Fruit fly (Drosophila melanogaster) whole organism, embryonic: ENCODE data around the gene CG32487.

Experiments used
- Aef1 ChIP-seq: fragments of 200-800 bp; sonication (Bioruptor generic); IDR thresholded peaks from 3 replicates; pipeline ENCODE4 v1.3.6; 2022; ENCODE audit warnings: missing biosample characterization, missing genetic modification characterization
- B-H1 ChIP-seq: fragments of 200-800 bp; sonication (Bioruptor generic); IDR thresholded peaks from 3 replicates; pipeline ENCODE4 v1.3.6; 2022; ENCODE audit warnings: missing biosample characterization, missing genetic modification characterization
- CG1024 ChIP-seq: fragments of 200-800 bp; sonication (Bioruptor generic); IDR thresholded peaks from 2 replicates; pipeline ENCODE4 v1.3.6; 2022; ENCODE audit warnings: missing biosample characterization, missing genetic modification characterization
- CG10274 ChIP-seq: fragments of 200-800 bp; sonication (Bioruptor generic); optimal IDR thresholded peaks from 3 replicates; lab custom pipeline; 2017; ENCODE audit warnings: missing biosample characterization, mild to moderate bottlenecking, missing genetic modification characterization
- CG10959 ChIP-seq: fragments of 200-800 bp; sonication (Bioruptor generic); IDR thresholded peaks from 2 replicates; pipeline ENCODE4 v1.3.6; 2022; ENCODE audit warnings: missing biosample characterization, missing genetic modification characterization
- CG14965 ChIP-seq: fragments of 200-800 bp; sonication (Bioruptor generic); optimal IDR thresholded peaks from 2 replicates; lab custom pipeline; 2016; ENCODE audit warnings: missing biosample characterization, missing genetic modification characterization, borderline replicate concordance
- CG15011 ChIP-seq: fragments of 200-800 bp; sonication (Bioruptor generic); optimal IDR thresholded peaks from 3 replicates; lab custom pipeline; 2018; ENCODE audit warnings: missing biosample characterization, mild to moderate bottlenecking, missing genetic modification characterization
- CG16863 ChIP-seq: fragments of 200-800 bp; sonication (Bioruptor generic); optimal IDR thresholded peaks from 3 replicates; lab custom pipeline; 2016; ENCODE audit warnings: missing biosample characterization, missing genetic modification characterization
- CG18011 ChIP-seq: fragments of 200-800 bp; sonication (Bioruptor generic); optimal IDR thresholded peaks from 2 replicates; lab custom pipeline; 2017; ENCODE audit warnings: missing biosample characterization, missing genetic modification characterization, mild to moderate bottlenecking, moderate library complexity, missing genotype
- CG18599 ChIP-seq: fragments of 200-800 bp; sonication (Bioruptor generic); optimal IDR thresholded peaks from 3 replicates; lab custom pipeline; 2017; ENCODE audit warnings: missing biosample characterization, missing genetic modification characterization, mild to moderate bottlenecking, moderate library complexity, missing genetic modification reagents
- CG2875 ChIP-seq: fragments of 200-800 bp; sonication (Bioruptor generic); optimal IDR thresholded peaks from 2 replicates; lab custom pipeline; 2017; ENCODE audit warnings: missing biosample characterization, mild to moderate bottlenecking, missing genetic modification characterization, missing genetic modification reagents
- CG30431 ChIP-seq: fragments of 200-800 bp; sonication (Bioruptor generic); optimal IDR thresholded peaks from 2 replicates; lab custom pipeline; 2017; ENCODE audit warnings: missing biosample characterization, missing genetic modification characterization
- CG32532 ChIP-seq: fragments of 200-800 bp; sonication (Bioruptor generic); IDR thresholded peaks from 2 replicates; pipeline ENCODE4 v1.3.6; 2022; ENCODE audit warnings: missing biosample characterization, missing genetic modification characterization
- CG4617 ChIP-seq: fragments of 200-800 bp; sonication (Bioruptor generic); optimal IDR thresholded peaks from 3 replicates; lab custom pipeline; 2016; ENCODE audit warnings: missing biosample characterization, missing genetic modification characterization, borderline replicate concordance
- CG4730 ChIP-seq: fragments of 200-800 bp; sonication (Bioruptor generic); IDR thresholded peaks from 2 replicates; pipeline ENCODE4 v1.3.6; 2022; ENCODE audit warnings: missing biosample characterization, missing genetic modification characterization
- CG8089 ChIP-seq: fragments of 200-800 bp; sonication (Bioruptor generic); optimal IDR thresholded peaks from 3 replicates; lab custom pipeline; 2016; ENCODE audit warnings: missing biosample characterization, missing genetic modification characterization
- CG9797 ChIP-seq: fragments of 200-800 bp; sonication (Bioruptor generic); optimal IDR thresholded peaks from 3 replicates; lab custom pipeline; 2018; ENCODE audit warnings: missing biosample characterization, mild to moderate bottlenecking, missing genetic modification characterization
- CTCF ChIP-seq: fragments of 200-800 bp; sonication (Bioruptor generic); optimal IDR thresholded peaks from 2 replicates; lab custom pipeline; 2017; ENCODE audit warnings: missing biosample characterization, mild to moderate bottlenecking, missing genetic modification characterization, moderate library complexity
- CrebB ChIP-seq: fragments of 200-800 bp; sonication (Bioruptor generic); optimal IDR thresholded peaks from 3 replicates; lab custom pipeline; 2018; ENCODE audit warnings: missing biosample characterization, mild to moderate bottlenecking, missing genetic modification characterization
- D19B ChIP-seq: fragments of 200-800 bp; sonication (Bioruptor generic); optimal IDR thresholded peaks from 2 replicates; lab custom pipeline; 2017; ENCODE audit warnings: missing biosample characterization, mild to moderate bottlenecking, missing genetic modification characterization
- Deaf1 ChIP-seq: fragments of 200-800 bp; optimal IDR thresholded peaks from 3 replicates; lab custom pipeline; 2019; ENCODE audit warnings: missing biosample characterization, mild to moderate bottlenecking, missing genetic modification characterization, moderate library complexity
- Dek ChIP-seq: fragments of 200-800 bp; sonication (Bioruptor generic); optimal IDR thresholded peaks from 3 replicates; lab custom pipeline; 2019; ENCODE audit warnings: missing biosample characterization, mild to moderate bottlenecking, missing genetic modification characterization, moderate library complexity
- E2f2 ChIP-seq: fragments of 200-800 bp; sonication (Bioruptor generic); IDR thresholded peaks from 2 replicates; pipeline ENCODE4 v1.3.6; 2022; ENCODE audit warnings: missing biosample characterization, missing genetic modification characterization
- Eip74EF ChIP-seq, 2 experiments: fragments of 200-800 bp in 1 of 2; fragments of >200 bp in 1 of 2; sonication (Bioruptor generic) in 1 of 2; optimal IDR thresholded peaks; 2 replicates each; lab custom pipeline; 2017 to 2019; ENCODE audit warnings: missing biosample characterization in 2 of 2, missing genetic modification characterization in 2 of 2, mild to moderate bottlenecking in 1 of 2, moderate library complexity in 1 of 2
- Fer1 ChIP-seq: fragments of 200-800 bp; sonication (Bioruptor generic); optimal IDR thresholded peaks from 2 replicates; lab custom pipeline; 2017; ENCODE audit warnings: missing biosample characterization, mild to moderate bottlenecking, missing genetic modification characterization
- Hr51 ChIP-seq, 2 experiments: fragments of 200-800 bp; sonication (Bioruptor generic); optimal IDR thresholded peaks; 2 replicates in 1 of 2; 3 replicates in 1 of 2; lab custom pipeline; 2016 to 2018; ENCODE audit warnings: missing biosample characterization in 2 of 2, missing genetic modification characterization in 2 of 2, mild to moderate bottlenecking in 1 of 2, moderate library complexity in 1 of 2
- MESR4 ChIP-seq: fragments of 200-800 bp; sonication (Bioruptor generic); optimal IDR thresholded peaks from 2 replicates; lab custom pipeline; 2018; ENCODE audit warnings: missing biosample characterization, mild to moderate bottlenecking, missing genetic modification characterization, moderate library complexity
- MTF-1 ChIP-seq: fragments of 200-800 bp; sonication (Bioruptor generic); optimal IDR thresholded peaks from 2 replicates; lab custom pipeline; 2018; ENCODE audit warnings: missing biosample characterization, mild to moderate bottlenecking, missing genetic modification characterization, borderline replicate concordance
- Mrtf ChIP-seq: fragments of 200-800 bp; sonication (Bioruptor generic); IDR thresholded peaks from 3 replicates; pipeline ENCODE4 v1.3.6; 2022; ENCODE audit warnings: missing biosample characterization, missing genetic modification characterization
- Sox100B ChIP-seq: fragments of 200-800 bp; sonication (Bioruptor generic); optimal IDR thresholded peaks from 3 replicates; lab custom pipeline; 2018; ENCODE audit warnings: missing biosample characterization, mild to moderate bottlenecking, missing genetic modification characterization
- Xrp1 ChIP-seq: fragments of 200-800 bp; sonication (Bioruptor generic); IDR thresholded peaks from 2 replicates; pipeline ENCODE4 v1.3.6; 2022; ENCODE audit warnings: missing biosample characterization, missing genetic modification characterization
- al ChIP-seq: fragments of 200-800 bp; sonication (Bioruptor generic); IDR thresholded peaks from 2 replicates; pipeline ENCODE4 v1.3.6; 2022; ENCODE audit warnings: missing biosample characterization, missing genetic modification characterization
- ap ChIP-seq: fragments of 200-800 bp; sonication (Bioruptor generic); IDR thresholded peaks from 2 replicates; pipeline ENCODE4 v1.3.6; 2022; ENCODE audit warnings: missing biosample characterization, missing genetic modification characterization
- crol ChIP-seq: fragments of 200-800 bp; sonication (Bioruptor generic); IDR thresholded peaks from 2 replicates; pipeline ENCODE4 v1.3.6; 2022; ENCODE audit warnings: missing biosample characterization, missing genetic modification characterization
- dpn ChIP-seq, 2 experiments: fragments of 200-800 bp; sonication (Bioruptor generic); optimal IDR thresholded peaks; 3 replicates each; lab custom pipeline; 2016; ENCODE audit warnings: missing biosample characterization in 2 of 2, missing genetic modification characterization in 2 of 2
- fru ChIP-seq: fragments of >200 bp; optimal IDR thresholded peaks from 2 replicates; lab custom pipeline; 2017
- gem ChIP-seq: fragments of 200-800 bp; sonication (Bioruptor generic); optimal IDR thresholded peaks from 2 replicates; lab custom pipeline; 2019; ENCODE audit warnings: missing biosample characterization, mild to moderate bottlenecking, missing genetic modification characterization, moderate library complexity
- gt ChIP-seq: fragments of 200-800 bp; sonication (Bioruptor generic); IDR thresholded peaks from 2 replicates; pipeline ENCODE4 v1.3.6; 2022; ENCODE audit warnings: missing biosample characterization, missing genetic modification characterization
- insv ChIP-seq, 2 experiments: fragments of 200-800 bp; sonication (Bioruptor generic); optimal IDR thresholded peaks; 3 replicates each; lab custom pipeline; 2016 to 2018; ENCODE audit warnings: missing biosample characterization in 2 of 2, missing genetic modification characterization in 2 of 2
- lab ChIP-seq: fragments of 200-800 bp; sonication (Bioruptor generic); optimal IDR thresholded peaks from 3 replicates; lab custom pipeline; 2017; ENCODE audit warnings: missing biosample characterization, missing genetic modification characterization, mild to moderate bottlenecking, moderate library complexity, missing genetic modification reagents
- odd ChIP-seq: fragments of 200-800 bp; sonication (Bioruptor generic); optimal IDR thresholded peaks from 2 replicates; lab custom pipeline; 2017; ENCODE audit warnings: missing biosample characterization, mild to moderate bottlenecking, missing genetic modification characterization
- phol ChIP-seq: fragments of 200-800 bp; sonication (Bioruptor generic); optimal IDR thresholded peaks from 3 replicates; lab custom pipeline; 2018; ENCODE audit warnings: missing biosample characterization, mild to moderate bottlenecking, missing genetic modification characterization, moderate library complexity
- sim ChIP-seq: fragments of 200-800 bp; sonication (Bioruptor generic); IDR thresholded peaks from 2 replicates; pipeline ENCODE4 v1.3.6; 2022; ENCODE audit warnings: missing biosample characterization, missing genetic modification characterization
- slbo ChIP-seq: fragments of 200-800 bp; sonication (Bioruptor generic); IDR thresholded peaks from 2 replicates; pipeline ENCODE4 v1.3.6; 2022; ENCODE audit warnings: missing biosample characterization, missing genetic modification characterization
- tin ChIP-seq: fragments of 200-800 bp; sonication (Bioruptor generic); optimal IDR thresholded peaks from 3 replicates; lab custom pipeline; 2016; ENCODE audit warnings: missing biosample characterization, missing genetic modification characterization
- vvl ChIP-seq: fragments of 200-800 bp; sonication (Bioruptor generic); IDR thresholded peaks from 2 replicates; pipeline ENCODE4 v1.3.6; 2022; ENCODE audit warnings: missing biosample characterization, missing genetic modification characterization
- wek ChIP-seq: fragments of 200-800 bp; sonication (Bioruptor generic); optimal IDR thresholded peaks from 3 replicates; lab custom pipeline; 2018; ENCODE audit warnings: missing biosample characterization, mild to moderate bottlenecking, missing genetic modification characterization, moderate library complexity
- zfh1 ChIP-seq: fragments of 200-800 bp; sonication (Bioruptor generic); IDR thresholded peaks from 3 replicates; pipeline ENCODE4 v1.3.6; 2022; ENCODE audit warnings: missing biosample characterization, missing genetic modification characterization
- zfh2 ChIP-seq: fragments of 200-800 bp; sonication (Bioruptor generic); optimal IDR thresholded peaks from 2 replicates; lab custom pipeline; 2016; ENCODE audit warnings: missing biosample characterization, missing genetic modification characterization

The CG32487 gene

DNA sequence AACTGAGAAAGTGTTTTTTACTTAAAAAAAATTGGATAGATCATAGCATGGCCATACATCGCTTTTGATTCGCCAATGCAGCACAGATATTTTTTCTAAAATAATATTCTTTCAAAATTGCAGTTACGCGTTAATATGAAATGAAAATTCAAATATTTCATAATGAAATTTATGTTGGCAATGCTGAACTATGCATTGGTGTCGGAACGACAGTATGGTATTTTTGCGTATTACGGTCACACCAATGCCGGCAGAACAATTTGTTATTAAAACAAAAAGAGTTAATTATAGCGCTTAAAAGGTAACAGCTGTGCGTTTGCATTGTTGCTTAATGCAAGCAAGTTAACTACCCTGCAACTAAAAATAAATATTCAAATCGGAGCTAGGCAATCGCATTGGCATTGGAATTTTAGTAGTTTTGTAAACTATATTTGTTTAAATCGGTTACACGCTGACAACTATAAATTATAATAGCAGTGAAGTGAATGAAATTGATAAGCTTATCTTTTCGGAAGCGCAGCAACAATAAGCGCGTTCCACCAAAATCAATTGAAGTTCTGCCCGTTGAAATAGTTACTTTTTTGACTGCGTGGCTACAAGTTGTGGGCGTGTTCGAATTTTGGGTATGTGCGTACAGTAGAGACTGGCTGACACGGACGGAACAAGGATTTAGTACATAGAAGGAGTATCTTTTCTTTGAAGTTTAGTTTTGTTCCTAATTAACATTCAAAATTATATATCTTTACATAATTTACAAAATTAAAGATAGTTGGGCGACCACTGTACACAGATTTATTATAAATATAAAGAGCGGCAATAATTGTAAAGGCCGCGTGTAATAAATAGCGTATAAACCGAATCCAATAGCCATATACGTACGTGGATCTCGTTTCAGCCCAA is 25.3 kb upstream of the CG32487 start, which contains the start of gene Prx4 (continued):
- peak; percentile 43 for TF ChIP-seq MTF-1
- TF ChIP-seq CG4617 (GFP tag; lab: Kevin White, UChicago), result no peak
- peak; percentile 75 for TF ChIP-seq Mrtf (GFP tag; lab: Robert Waterston, UW)
- TF ChIP-seq Dek, result peak; percentile 69
- no peak for TF ChIP-seq gt
- TF ChIP-seq dpn (GFP tag; optimal IDR thresholded peaks at IDR 0.05; lab: Kevin White, UChicago), result peak; percentile 15 to 60
- peak; percentile 43 for TF ChIP-seq zfh2 (GFP tag; lab: Kevin White, UChicago)
- TF ChIP-seq CG15011 (GFP tag; lab: Kevin White, UChicago), result peak; percentile 48
- peak; percentile 49 for TF ChIP-seq Sox100B (GFP tag; lab: Kevin White, UChicago)
- peak; percentile 48; the same call in 1 of the 2 replicates for TF ChIP-seq CG10959
- no peak for TF ChIP-seq CG14965
- TF ChIP-seq Fer1 (GFP tag; lab: Kevin White, UChicago), result peak; percentile 73
- peak; percentile 52 for TF ChIP-seq Deaf1 (tag; lab: Kevin White, UChicago)
- TF ChIP-seq Xrp1 (GFP tag; lab: Robert Waterston, UW), result peak; percentile 85
- TF ChIP-seq CG9797 (GFP tag; lab: Kevin White, UChicago), result peak; percentile 68
- peak; percentile 63; the same call in 2 of the 3 replicates for TF ChIP-seq B-H1
- TF ChIP-seq crol (GFP tag; lab: Robert Waterston, UW), result no peak
- TF ChIP-seq gem (tag; lab: Kevin White, UChicago), result peak; percentile 86
- peak; percentile 15 for TF ChIP-seq CG18011 (GFP tag; lab: Kevin White, UChicago)
- TF ChIP-seq slbo (GFP tag; lab: Robert Waterston, UW), result peak; percentile 88
- peak; percentile 49 for TF ChIP-seq odd
- TF ChIP-seq CG32532, result peak; percentile 84
- TF ChIP-seq CG4730 (GFP tag; lab: Robert Waterston, UW), result peak; percentile 54; the same call in 1 of the 2 replicates
- TF ChIP-seq CG1024, result peak; percentile 60; the same call in 1 of the 2 replicates
- TF ChIP-seq CG2875 (GFP tag; lab: Kevin White, UChicago), result peak; percentile 65
- TF ChIP-seq D19B (GFP tag; lab: Kevin White, UChicago), result peak; percentile 61
- peak; percentile 65 for TF ChIP-seq tin
- peak; percentile 38 for TF ChIP-seq CG30431 (GFP tag; lab: Kevin White, UChicago)
- peak; percentile 85 for TF ChIP-seq zfh1 (GFP tag; lab: Robert Waterston, UW)
- peak; percentile 60 for TF ChIP-seq E2f2
- no peak for TF ChIP-seq sim
- peak; percentile 20 for TF ChIP-seq MESR4 (GFP tag; lab: Kevin White, UChicago)
- peak in 1 of 2 experiments; percentile 72 for TF ChIP-seq Hr51 (GFP tag; optimal IDR thresholded peaks at IDR 0.05; lab: Kevin White, UChicago)
- peak; percentile 9 for TF ChIP-seq CTCF (GFP tag; lab: Kevin White, UChicago)
- TF ChIP-seq CrebB (tag; lab: Kevin White, UChicago), result peak; percentile 23
- TF ChIP-seq vvl (GFP tag; lab: Robert Waterston, UW), result peak; percentile 88; the same call in 1 of the 2 replicates
- TF ChIP-seq CG10274 (GFP tag; lab: Kevin White, UChicago), result no peak
- TF ChIP-seq Eip74EF (GFP tag; optimal IDR thresholded peaks at IDR 0.05; lab: Kevin White, UChicago), result peak in 1 of 2 experiments; percentile 34
- peak; percentile 86 for TF ChIP-seq lab (GFP tag; lab: Kevin White, UChicago)
- TF ChIP-seq insv (GFP tag; optimal IDR thresholded peaks at IDR 0.05; lab: Kevin White, UChicago), result no peak
- TF ChIP-seq fru (lab: Kevin White, UChicago), result no peak
- TF ChIP-seq CG16863 (GFP tag; lab: Kevin White, UChicago), result no peak
- TF ChIP-seq ap (GFP tag; lab: Robert Waterston, UW), result peak; percentile 65
- peak; percentile 6 for TF ChIP-seq wek (GFP tag; lab: Kevin White, UChicago)
- TF ChIP-seq al (GFP tag; lab: Robert Waterston, UW), result peak; percentile 50; the same call in 1 of the 2 replicates
- peak; percentile 66 for TF ChIP-seq phol (tag; lab: Kevin White, UChicago)
- TF ChIP-seq Aef1 (GFP tag; lab: Robert Waterston, UW), result peak; percentile 76
- no peak for TF ChIP-seq CG8089
- TF ChIP-seq CG18599 (GFP tag; lab: Kevin White, UChicago), result peak; percentile 81
